Worm (Caenorhabditis elegans) whole organism, late embryonic: ENCODE measurements around the gene clec-70.
"Not testable (repeated sequence)": the region's sequence is repeated elsewhere in the genome, so short reads cannot be mapped to it uniquely, and the experiment has no call there.

Experiments used
- C08G9.2 ChIP-seq: sonication (generic microtip); optimal IDR thresholded peaks from 2 replicates; lab custom pipeline; 2016; ENCODE audit warnings: mild to moderate bottlenecking, missing genetic modification characterization, moderate library complexity, missing compliant biosample characterization
- T23F11.4 ChIP-seq: fragments of 200-800 bp; sonication (Bioruptor generic); optimal IDR thresholded peaks from 2 replicates; lab custom pipeline; 2018; ENCODE audit warnings: mild to moderate bottlenecking, missing genetic modification characterization, missing compliant biosample characterization
- Y22D7AL.16 ChIP-seq: sonication (generic microtip); optimal IDR thresholded peaks from 2 replicates; lab custom pipeline; 2016; ENCODE audit warnings: missing genetic modification characterization, missing compliant biosample characterization
- ahr-1 ChIP-seq: sonication (generic microtip); optimal IDR thresholded peaks from 2 replicates; lab custom pipeline; 2016; ENCODE audit warnings: missing genetic modification characterization, missing compliant biosample characterization
- ama-1 ChIP-seq: fragments of 150-350 bp; optimal IDR thresholded peaks from 2 replicates; lab custom pipeline; 2014
- ceh-19 ChIP-seq: fragments of 200-800 bp; sonication (Bioruptor generic); optimal IDR thresholded peaks from 2 replicates; lab custom pipeline; 2018; ENCODE audit warnings: mild to moderate bottlenecking, missing genetic modification characterization, missing compliant biosample characterization
- ceh-22 ChIP-seq: sonication (generic microtip); optimal IDR thresholded peaks from 2 replicates; lab custom pipeline; 2017; ENCODE audit warnings: missing biosample characterization, missing genetic modification characterization
- ceh-24 ChIP-seq: sonication (generic microtip); optimal IDR thresholded peaks from 2 replicates; lab custom pipeline; 2016; ENCODE audit warnings: mild to moderate bottlenecking, missing genetic modification characterization, missing compliant biosample characterization
- ceh-31 ChIP-seq: sonication (generic microtip); optimal IDR thresholded peaks from 2 replicates; lab custom pipeline; 2016; ENCODE audit warnings: missing genetic modification characterization, missing compliant biosample characterization
- ceh-34 ChIP-seq: sonication (generic microtip); optimal IDR thresholded peaks from 2 replicates; lab custom pipeline; 2016; ENCODE audit warnings: mild to moderate bottlenecking, missing genetic modification characterization, missing compliant biosample characterization
- ceh-48 ChIP-seq: sonication (generic microtip); optimal IDR thresholded peaks from 2 replicates; lab custom pipeline; 2016; ENCODE audit warnings: missing genetic modification characterization, inconsistent platforms, missing compliant biosample characterization
- ceh-6 ChIP-seq: fragments of 200-800 bp; sonication (Bioruptor generic); optimal IDR thresholded peaks from 2 replicates; lab custom pipeline; 2018; ENCODE audit warnings: mild to moderate bottlenecking, missing genetic modification characterization, missing compliant biosample characterization
- ceh-9 ChIP-seq: sonication (generic microtip); optimal IDR thresholded peaks from 2 replicates; lab custom pipeline; 2016; ENCODE audit warnings: mild to moderate bottlenecking, missing genetic modification characterization, inconsistent platforms, missing compliant biosample characterization
- dmd-4 ChIP-seq: sonication (generic microtip); optimal IDR thresholded peaks from 2 replicates; lab custom pipeline; 2016; ENCODE audit warnings: borderline replicate concordance, missing genetic modification characterization, missing compliant biosample characterization
- elt-4 ChIP-seq: sonication (generic microtip); optimal IDR thresholded peaks from 2 replicates; lab custom pipeline; 2016; ENCODE audit warnings: missing genetic modification characterization, missing compliant biosample characterization
- ets-4 ChIP-seq: sonication (generic microtip); optimal IDR thresholded peaks from 2 replicates; lab custom pipeline; 2016; ENCODE audit warnings: missing genetic modification characterization, missing compliant biosample characterization
- eyg-1 ChIP-seq: sonication (generic microtip); optimal IDR thresholded peaks from 2 replicates; lab custom pipeline; 2016; ENCODE audit warnings: missing genotype, missing genetic modification characterization, missing compliant biosample characterization
- gmeb-2 ChIP-seq: sonication (generic microtip); optimal IDR thresholded peaks from 2 replicates; lab custom pipeline; 2016; ENCODE audit warnings: missing genetic modification characterization, inconsistent platforms, missing compliant biosample characterization
- hlh-6 ChIP-seq: sonication (generic microtip); optimal IDR thresholded peaks from 2 replicates; lab custom pipeline; 2016; ENCODE audit warnings: missing genotype, missing genetic modification characterization, missing compliant biosample characterization
- madf-2 ChIP-seq: sonication (generic microtip); optimal IDR thresholded peaks from 2 replicates; lab custom pipeline; 2017; ENCODE audit warnings: missing genetic modification characterization, missing compliant biosample characterization
- nfya-1 ChIP-seq: sonication (generic microtip); optimal IDR thresholded peaks from 2 replicates; lab custom pipeline; 2017; ENCODE audit warnings: missing genetic modification characterization, mild to moderate bottlenecking, missing compliant biosample characterization, antibody characterized with exemption, moderate library complexity
- nhr-232 ChIP-seq: sonication (generic microtip); optimal IDR thresholded peaks from 2 replicates; lab custom pipeline; 2016; ENCODE audit warnings: missing genetic modification characterization, missing compliant biosample characterization
- pax-1 ChIP-seq: fragments of 150-350 bp; optimal IDR thresholded peaks from 2 replicates; lab custom pipeline; 2014; ENCODE audit warnings: missing biosample characterization, missing genetic modification characterization
- pqm-1 ChIP-seq: sonication (generic microtip); optimal IDR thresholded peaks from 2 replicates; lab custom pipeline; 2016; ENCODE audit warnings: missing genetic modification characterization, missing compliant biosample characterization
- pros-1 ChIP-seq: fragments of 150-350 bp; optimal IDR thresholded peaks from 2 replicates; lab custom pipeline; 2014; ENCODE audit warnings: missing biosample characterization, missing genetic modification reagents, missing genetic modification characterization
- ref-2 ChIP-seq: sonication (generic microtip); optimal IDR thresholded peaks from 2 replicates; lab custom pipeline; 2016; ENCODE audit warnings: missing genetic modification characterization, missing compliant biosample characterization
- sox-2 ChIP-seq: fragments of 200-800 bp; sonication (Bioruptor generic); IDR thresholded peaks from 2 replicates; pipeline ENCODE4 v1.3.6; 2022; ENCODE audit warnings: missing genetic modification reagents, missing genetic modification characterization, missing compliant biosample characterization
- sox-4 ChIP-seq: sonication (generic microtip); optimal IDR thresholded peaks from 2 replicates; lab custom pipeline; 2017; ENCODE audit warnings: mild to moderate bottlenecking, missing genetic modification characterization, inconsistent platforms, missing compliant biosample characterization
- tbx-2 ChIP-seq: sonication (generic microtip); optimal IDR thresholded peaks from 2 replicates; lab custom pipeline; 2016; ENCODE audit warnings: missing genetic modification characterization, missing compliant biosample characterization
- tbx-7 ChIP-seq: sonication (generic microtip); optimal IDR thresholded peaks from 2 replicates; lab custom pipeline; 2016; ENCODE audit warnings: missing genotype, missing genetic modification characterization, missing compliant biosample characterization
- unc-42 ChIP-seq: sonication (generic microtip); optimal IDR thresholded peaks from 2 replicates; lab custom pipeline; 2016; ENCODE audit warnings: missing genotype, missing genetic modification characterization, missing compliant biosample characterization
- unc-55 ChIP-seq: sonication (generic microtip); optimal IDR thresholded peaks from 2 replicates; lab custom pipeline; 2017; ENCODE audit warnings: missing biosample characterization, missing genetic modification reagents, missing genetic modification characterization
- ztf-16 ChIP-seq: sonication (generic microtip); optimal IDR thresholded peaks from 2 replicates; lab custom pipeline; 2017; ENCODE audit warnings: missing genetic modification characterization, missing compliant biosample characterization

The clec-70 gene

ce11 chrIV:3906393-3906792, 26.1 kb upstream of the clec-70 start, which contains the start of gene F56D6.11:
Gene F56D6.11, minus strand, starts transcription at chrIV:3906493.
- TF ChIP-seq ahr-1 (tag; lab: Kevin White, UChicago) (no peak), C08G9.2 (no peak), ceh-19 (GFP tag; lab: Kevin White, UChicago) (no peak), ets-4 (no peak), ceh-24 (tag; lab: Kevin White, UChicago) (no peak), ztf-16 (tag; lab: Kevin White, UChicago) (no peak), sox-4 (tag; lab: Kevin White, UChicago) (no peak), madf-2 (tag; lab: Kevin White, UChicago) (no peak), ceh-9 (tag; lab: Kevin White, UChicago) (no peak), ceh-34 (no peak)
- TF ChIP-seq, all 69 proteins: peak for 0

- TF ChIP-seq nfya-1 (tag; lab: Kevin White, UChicago) (no peak), ceh-48 (tag; lab: Kevin White, UChicago) (no peak), ceh-31 (no peak), ceh-22 (tag; lab: Kevin White, UChicago) (no peak), C08G9.2 (no peak), pax-1 (no peak), ceh-6 (GFP tag; lab: Kevin White, UChicago) (no peak), pqm-1 (no peak), eyg-1 (no peak), ama-1 (lab: Kevin White, UChicago) (no peak), Y22D7AL.16 (tag; lab: Kevin White, UChicago) (no peak), pros-1 (tag; lab: Kevin White, UChicago) (no peak), sox-2 (no peak), sox-4 (tag; lab: Kevin White, UChicago) (no peak)
Measured at ce11 chrIV:3907506-3908188, 24.9 kb upstream of the clec-70 start, which contains the start of the genes F56D6.22 and F56D6.12. Gene F56D6.22, minus strand, starts transcription at chrIV:3907606. Gene F56D6.12, plus strand, starts transcription at chrIV:3908138.

- TF ChIP-seq ceh-19 (GFP tag; lab: Kevin White, UChicago), result no peak
- TF ChIP-seq dmd-4 (tag; lab: Kevin White, UChicago), result no peak
- TF ChIP-seq T23F11.4 (GFP tag; lab: Kevin White, UChicago), result no peak
Measured at ce11 chrIV:3909114-3909513, 23.4 kb upstream of the clec-70 start, which contains the start of gene F56D6.13. Gene F56D6.13, plus strand, starts transcription at chrIV:3909414.

ce11 chrIV:3911848-3912247, 20.7 kb upstream of the clec-70 start, which contains the start of gene F56D6.18:
Gene F56D6.18, minus strand, starts transcription at chrIV:3911948.
- TF ChIP-seq nhr-232, ref-2, tbx-7 (tag; lab: Kevin White, UChicago): not testable (repeated sequence)

- TF ChIP-seq hlh-6 (tag; lab: Kevin White, UChicago) (no peak), C08G9.2 (no peak), unc-42 (no peak), gmeb-2 (tag; lab: Kevin White, UChicago) (no peak), ceh-9 (tag; lab: Kevin White, UChicago) (no peak), tbx-2 (no peak), ztf-16 (tag; lab: Kevin White, UChicago) (no peak), elt-4 (tag; lab: Kevin White, UChicago) (no peak), unc-55 (no peak)
Measured at ce11 chrIV:3912598-3912997, 19.9 kb upstream of the clec-70 start, which contains the start of gene F56D6.20. Gene F56D6.20, plus strand, starts transcription at chrIV:3912898.
